Fruit fly (Drosophila melanogaster) whole organism, embryonic: ENCODE results near the gene lmd.

ENCODE experiments used
- ATbp ChIP-seq: fragments of 200-800 bp; sonication (Bioruptor generic); optimal IDR thresholded peaks from 2 replicates; lab custom pipeline; 2017; ENCODE audit warnings: missing biosample characterization, mild to moderate bottlenecking, missing genetic modification characterization, missing genetic modification reagents
- Adf1 ChIP-seq: fragments of 200-800 bp; sonication (Bioruptor generic); IDR thresholded peaks from 2 replicates; pipeline ENCODE4 v1.3.6; 2022; ENCODE audit warnings: missing biosample characterization, missing genetic modification characterization
- Atf6 ChIP-seq: fragments of 200-800 bp; sonication (Bioruptor generic); IDR thresholded peaks from 2 replicates; pipeline ENCODE4 v1.3.6; 2022; ENCODE audit warnings: missing biosample characterization, missing genetic modification characterization
- B-H2 ChIP-seq: fragments of 200-800 bp; sonication (Bioruptor generic); optimal IDR thresholded peaks from 2 replicates; lab custom pipeline; 2018; ENCODE audit warnings: missing biosample characterization, mild to moderate bottlenecking, missing genetic modification characterization
- Bdp1 ChIP-seq: fragments of 200-800 bp; sonication (Bioruptor generic); optimal IDR thresholded peaks from 3 replicates; lab custom pipeline; 2016; ENCODE audit warnings: missing biosample characterization, missing genetic modification characterization
- BtbVII ChIP-seq: fragments of 200-800 bp; sonication (Bioruptor generic); optimal IDR thresholded peaks from 3 replicates; lab custom pipeline; 2017; ENCODE audit warnings: missing biosample characterization, mild to moderate bottlenecking, missing genetic modification characterization
- CG10147 ChIP-seq: fragments of 200-800 bp; sonication (Bioruptor generic); optimal IDR thresholded peaks from 2 replicates; lab custom pipeline; 2019; ENCODE audit warnings: missing biosample characterization, mild to moderate bottlenecking, missing genetic modification characterization, moderate library complexity
- CG10366 ChIP-seq: fragments of 200-800 bp; sonication (Bioruptor generic); IDR thresholded peaks from 2 replicates; pipeline ENCODE4 v1.3.6; 2022; ENCODE audit warnings: missing biosample characterization, missing genetic modification characterization
- CG13287 ChIP-seq: fragments of 200-800 bp; sonication (Bioruptor generic); IDR thresholded peaks from 2 replicates; pipeline ENCODE4 v1.3.6; 2022; ENCODE audit warnings: missing biosample characterization, missing genetic modification characterization; ENCODE audit not compliant: partially characterized antibody
- CG13424 ChIP-seq: fragments of 200-800 bp; sonication (Bioruptor generic); optimal IDR thresholded peaks from 2 replicates; lab custom pipeline; 2019; ENCODE audit warnings: missing biosample characterization, mild to moderate bottlenecking, missing genetic modification characterization, moderate library complexity
- CG16779 ChIP-seq: fragments of 200-800 bp; sonication (Bioruptor generic); IDR thresholded peaks from 2 replicates; pipeline ENCODE4 v1.3.6; 2022; ENCODE audit warnings: missing biosample characterization, missing genetic modification characterization
- CG16813 ChIP-seq: fragments of 200-800 bp; sonication (Bioruptor generic); IDR thresholded peaks from 3 replicates; pipeline ENCODE4 v1.3.6; 2022; ENCODE audit warnings: missing biosample characterization, missing genetic modification characterization; ENCODE audit not compliant: partially characterized antibody
- CG18476 ChIP-seq: fragments of 200-800 bp; sonication (Bioruptor generic); optimal IDR thresholded peaks from 2 replicates; lab custom pipeline; 2016; ENCODE audit warnings: missing biosample characterization, mild to moderate bottlenecking, missing genetic modification characterization
- CG2129 ChIP-seq: fragments of 200-800 bp; sonication (Bioruptor generic); IDR thresholded peaks from 2 replicates; pipeline ENCODE4 v1.3.6; 2022; ENCODE audit warnings: missing biosample characterization, missing genetic modification characterization; ENCODE audit not compliant: partially characterized antibody
- CG32772 ChIP-seq: fragments of 200-800 bp; sonication (Bioruptor generic); IDR thresholded peaks from 2 replicates; pipeline ENCODE4 v1.3.6; 2022; ENCODE audit warnings: missing biosample characterization, missing genetic modification characterization
- CG3281 ChIP-seq: fragments of 200-800 bp; sonication (Bioruptor generic); optimal IDR thresholded peaks from 3 replicates; lab custom pipeline; 2017; ENCODE audit warnings: missing biosample characterization, mild to moderate bottlenecking, missing genetic modification characterization
- CG3726 ChIP-seq: fragments of 200-800 bp; sonication (Bioruptor generic); IDR thresholded peaks from 3 replicates; pipeline ENCODE4, ENCODE4 v1.3.6; 2022; ENCODE audit warnings: missing biosample characterization, missing genetic modification characterization
- CG4360 ChIP-seq: fragments of 200-800 bp; sonication (Bioruptor generic); IDR thresholded peaks from 2 replicates; pipeline ENCODE4 v1.3.6; 2022; ENCODE audit warnings: missing biosample characterization, missing genetic modification characterization
- CG8478 ChIP-seq: fragments of >200 bp; optimal IDR thresholded peaks from 2 replicates; lab custom pipeline; 2018
- CG9932 ChIP-seq: fragments of 200-800 bp; sonication (Bioruptor generic); IDR thresholded peaks from 2 replicates; pipeline ENCODE4 v1.3.6; 2022; ENCODE audit warnings: missing biosample characterization, missing genetic modification characterization
- Dfd ChIP-seq, 2 experiments: fragments of >200 bp; optimal IDR thresholded peaks; 2 replicates each; lab custom pipeline; 2017; ENCODE audit warnings: missing biosample characterization in 2 of 2, missing genetic modification characterization in 2 of 2
- ERR ChIP-seq: fragments of 200-800 bp; sonication (Bioruptor generic); optimal IDR thresholded peaks from 2 replicates; lab custom pipeline; 2016; ENCODE audit warnings: missing biosample characterization, missing genetic modification characterization
- Ets65A ChIP-seq: fragments of 200-800 bp; sonication (Bioruptor generic); peaks from one replicate; lab custom pipeline; 2016; ENCODE audit warnings: missing biosample characterization, missing genetic modification characterization
- GATAe ChIP-seq: fragments of 200-800 bp; sonication (Bioruptor generic); conservative IDR thresholded peaks from 2 replicates; pipeline ENCODE4 v1.3.6; 2022; ENCODE audit warnings: missing biosample characterization, missing genetic modification characterization
- HLHmδ ChIP-seq: fragments of 200-800 bp; sonication (Bioruptor generic); optimal IDR thresholded peaks from 2 replicates; lab custom pipeline; 2018; ENCODE audit warnings: missing biosample characterization, mild to moderate bottlenecking, missing genetic modification characterization, moderate library complexity
- HmgD ChIP-seq: fragments of 200-800 bp; sonication (Bioruptor generic); optimal IDR thresholded peaks from 3 replicates; lab custom pipeline; 2016; ENCODE audit warnings: missing biosample characterization, missing genetic modification characterization
- HmgZ ChIP-seq: fragments of 200-800 bp; sonication (Bioruptor generic); optimal IDR thresholded peaks from 2 replicates; lab custom pipeline; 2018; ENCODE audit warnings: missing biosample characterization, mild to moderate bottlenecking, missing genetic modification characterization
- MBD-R2 ChIP-seq: fragments of 200-800 bp; sonication (Bioruptor generic); IDR thresholded peaks from 2 replicates; pipeline ENCODE4 v1.3.6; 2022; ENCODE audit warnings: missing biosample characterization, missing genetic modification characterization
- MTF-1 ChIP-seq: fragments of 200-800 bp; sonication (Bioruptor generic); optimal IDR thresholded peaks from 2 replicates; lab custom pipeline; 2018; ENCODE audit warnings: missing biosample characterization, mild to moderate bottlenecking, missing genetic modification characterization, borderline replicate concordance
- Med ChIP-seq: fragments of 200-800 bp; sonication (Bioruptor generic); peaks from one replicate; lab custom pipeline; 2016; ENCODE audit warnings: missing biosample characterization, missing genetic modification characterization, mild to moderate bottlenecking, inconsistent platforms, moderate library complexity
- Oli ChIP-seq: fragments of 200-800 bp; sonication (Bioruptor generic); optimal IDR thresholded peaks from 2 replicates; lab custom pipeline; 2018; ENCODE audit warnings: missing biosample characterization, mild to moderate bottlenecking, missing genetic modification characterization, moderate library complexity
- Optix ChIP-seq: fragments of 200-800 bp; sonication (Bioruptor generic); IDR thresholded peaks from 3 replicates; pipeline ENCODE4 v1.3.6; 2022; ENCODE audit warnings: missing biosample characterization, missing genetic modification characterization
- Rfx ChIP-seq: fragments of 200-800 bp; sonication (Bioruptor generic); IDR thresholded peaks from 2 replicates; pipeline ENCODE4 v1.3.6; 2022; ENCODE audit warnings: missing biosample characterization, missing genetic modification characterization
- Sox102F ChIP-seq: fragments of 200-800 bp; sonication (Bioruptor generic); optimal IDR thresholded peaks from 2 replicates; lab custom pipeline; 2018; ENCODE audit warnings: missing biosample characterization, mild to moderate bottlenecking, missing genetic modification characterization, moderate library complexity
- Vsx1 ChIP-seq: fragments of 200-800 bp; sonication (Bioruptor generic); optimal IDR thresholded peaks from 2 replicates; lab custom pipeline; 2017; ENCODE audit warnings: missing biosample characterization, mild to moderate bottlenecking, missing genetic modification characterization, missing genetic modification reagents
- bcd ChIP-seq: fragments of 200-800 bp; sonication (Bioruptor generic); optimal IDR thresholded peaks from 2 replicates; lab custom pipeline; 2017; ENCODE audit warnings: missing biosample characterization, mild to moderate bottlenecking, missing genetic modification characterization
- cas ChIP-seq: fragments of 200-800 bp; sonication (Bioruptor generic); IDR thresholded peaks from 2 replicates; pipeline ENCODE4 v1.3.6; 2022; ENCODE audit warnings: missing biosample characterization, missing genetic modification characterization
- dimm ChIP-seq: fragments of 200-800 bp; sonication (Bioruptor generic); IDR thresholded peaks from 2 replicates; pipeline ENCODE4 v1.3.6; 2022; ENCODE audit warnings: missing biosample characterization, missing genetic modification characterization
- exex ChIP-seq: fragments of 200-800 bp; sonication (Bioruptor generic); optimal IDR thresholded peaks from 4 replicates; lab custom pipeline; 2018; ENCODE audit warnings: missing biosample characterization, mild to moderate bottlenecking, missing genetic modification characterization, moderate library complexity
- ken ChIP-seq: fragments of 200-800 bp; sonication (Bioruptor generic); IDR thresholded peaks from 3 replicates; pipeline ENCODE4 v1.3.6; 2022; ENCODE audit warnings: missing biosample characterization, missing genetic modification characterization
- mirr ChIP-seq: fragments of 200-800 bp; sonication (Bioruptor generic); optimal IDR thresholded peaks from 3 replicates; lab custom pipeline; 2018; ENCODE audit warnings: missing biosample characterization, mild to moderate bottlenecking, missing genetic modification characterization
- mld ChIP-seq: fragments of 200-800 bp; sonication (Bioruptor generic); IDR thresholded peaks from 3 replicates; pipeline ENCODE4 v1.3.6; 2022; ENCODE audit warnings: missing biosample characterization, missing genetic modification characterization; ENCODE audit not compliant: partially characterized antibody
- nerfin-1 ChIP-seq: fragments of 200-800 bp; sonication (Bioruptor generic); optimal IDR thresholded peaks from 3 replicates; lab custom pipeline; 2019; ENCODE audit warnings: missing biosample characterization, mild to moderate bottlenecking, missing genetic modification characterization, moderate library complexity
- psq ChIP-seq: fragments of 200-800 bp; sonication (Bioruptor generic); optimal IDR thresholded peaks from 2 replicates; lab custom pipeline; 2017; ENCODE audit warnings: missing biosample characterization, missing genetic modification characterization
- sens ChIP-seq: fragments of 200-800 bp; sonication (Bioruptor generic); peaks from one replicate; lab custom pipeline; 2016; ENCODE audit warnings: missing biosample characterization, missing genetic modification characterization
- sisA ChIP-seq: fragments of 200-800 bp; sonication (Bioruptor generic); IDR thresholded peaks from 2 replicates; pipeline ENCODE4 v1.3.6; 2022; ENCODE audit warnings: missing biosample characterization, missing genetic modification characterization
- sna ChIP-seq: fragments of 200-800 bp; sonication (Bioruptor generic); IDR thresholded peaks from 2 replicates; pipeline ENCODE4 v1.3.6; 2022; ENCODE audit warnings: missing biosample characterization, missing genetic modification characterization; ENCODE audit not compliant: partially characterized antibody
- sob ChIP-seq: fragments of 200-800 bp; sonication (Bioruptor generic); IDR thresholded peaks from 2 replicates; pipeline ENCODE4 v1.3.6; 2022; ENCODE audit warnings: missing biosample characterization, missing genetic modification characterization
- toy ChIP-seq: fragments of 200-800 bp; sonication (Bioruptor generic); IDR thresholded peaks from 2 replicates; pipeline ENCODE4 v1.3.6; 2022; ENCODE audit warnings: missing biosample characterization, missing genetic modification characterization
- unpg ChIP-seq: fragments of 200-800 bp; sonication (Bioruptor generic); optimal IDR thresholded peaks from 3 replicates; lab custom pipeline; 2018; ENCODE audit warnings: missing biosample characterization, mild to moderate bottlenecking, missing genetic modification characterization, moderate library complexity
- wdn ChIP-seq: fragments of 200-800 bp; sonication (Bioruptor generic); IDR thresholded peaks from 2 replicates; pipeline ENCODE4 v1.3.6; 2022; ENCODE audit warnings: missing biosample characterization, missing genetic modification characterization
- wek ChIP-seq: fragments of 200-800 bp; sonication (Bioruptor generic); optimal IDR thresholded peaks from 3 replicates; lab custom pipeline; 2018; ENCODE audit warnings: missing biosample characterization, mild to moderate bottlenecking, missing genetic modification characterization, moderate library complexity
- yki ChIP-seq: fragments of >200 bp; optimal IDR thresholded peaks from 3 replicates; lab custom pipeline; 2018

Gene lmd

dm6 chr3R:23013482-23013881 is 13.0 kb downstream of the lmd start (continued):
- TF ChIP-seq Bdp1 (GFP tag; lab: Kevin White, UChicago): no peak
- peak; percentile 72 for TF ChIP-seq sens
- peak; percentile 74 for TF ChIP-seq Vsx1 (GFP tag; lab: Kevin White, UChicago)
- TF ChIP-seq CG10147 (GFP tag; lab: Kevin White, UChicago): no peak
- no peak for TF ChIP-seq psq
- TF ChIP-seq sob (GFP tag; lab: Robert Waterston, UW): no peak
- no peak for TF ChIP-seq CG32772 (GFP tag; lab: Robert Waterston, UW)
- no peak for TF ChIP-seq HLHmδ (GFP tag; lab: Kevin White, UChicago)
- no peak for TF ChIP-seq CG4360 (GFP tag; lab: Robert Waterston, UW)
- TF ChIP-seq bcd: no peak
- TF ChIP-seq CG8478 (lab: Kevin White, UChicago): no peak
- TF ChIP-seq CG16813: 0 out of 3 replicates have a peak, but pooled peaks have one; percentile 16
- no peak for TF ChIP-seq B-H2 (GFP tag; lab: Kevin White, UChicago)
- peak; percentile 29 for TF ChIP-seq unpg (GFP tag; lab: Kevin White, UChicago)
- TF ChIP-seq yki (lab: Kevin White, UChicago): no peak
- no peak for TF ChIP-seq GATAe (GFP tag; lab: Robert Waterston, UW)
- TF ChIP-seq CG2129 (GFP tag; lab: Robert Waterston, UW): no peak
- no peak for TF ChIP-seq HmgZ (tag; lab: Kevin White, UChicago)
- TF ChIP-seq nerfin-1: no peak
- TF ChIP-seq toy (GFP tag; lab: Robert Waterston, UW): no peak
- TF ChIP-seq CG9932 (GFP tag; lab: Robert Waterston, UW): no peak
- peak; percentile 72 for TF ChIP-seq Med (GFP tag; lab: Kevin White, UChicago)
- TF ChIP-seq MTF-1 (GFP tag; lab: Kevin White, UChicago): peak; percentile 4
- TF ChIP-seq CG18476: no peak
- TF ChIP-seq Rfx (GFP tag; lab: Robert Waterston, UW): peak; percentile 43; the same call in 1 of the 2 replicates
- TF ChIP-seq HmgD (GFP tag; lab: Kevin White, UChicago): no peak
- peak; percentile 17; the same call in 1 of the 2 replicates for TF ChIP-seq CG13287 (GFP tag; lab: Robert Waterston, UW)
- TF ChIP-seq CG13424: peak; percentile 3
- TF ChIP-seq CG3281: no peak
- no peak for TF ChIP-seq Adf1 (GFP tag; lab: Robert Waterston, UW)
- TF ChIP-seq mld (GFP tag; lab: Robert Waterston, UW): no peak
- no peak for TF ChIP-seq exex
- TF ChIP-seq sisA (GFP tag; lab: Robert Waterston, UW): no peak
- TF ChIP-seq Atf6 (GFP tag; lab: Robert Waterston, UW): no peak
- peak in 1 of 2 experiments; percentile 4 for TF ChIP-seq Dfd (GFP tag; optimal IDR thresholded peaks at IDR 0.05; lab: Kevin White, UChicago)
- TF ChIP-seq wdn (GFP tag; lab: Robert Waterston, UW): no peak
- TF ChIP-seq Optix: no peak
- TF ChIP-seq ATbp (GFP tag; lab: Kevin White, UChicago): peak; percentile 43
- TF ChIP-seq CG16779 (GFP tag; lab: Robert Waterston, UW): no peak
- no peak for TF ChIP-seq Sox102F (GFP tag; lab: Kevin White, UChicago)
- TF ChIP-seq wek (GFP tag; lab: Kevin White, UChicago): peak; percentile 45
- TF ChIP-seq cas (GFP tag; lab: Robert Waterston, UW): no peak
- TF ChIP-seq ken (GFP tag; lab: Robert Waterston, UW): no peak
- no peak for TF ChIP-seq dimm (GFP tag; lab: Robert Waterston, UW)
- peak; percentile 35 for TF ChIP-seq mirr (GFP tag; lab: Kevin White, UChicago)
- no peak for TF ChIP-seq CG3726 (GFP tag; lab: Robert Waterston, UW)
- TF ChIP-seq Oli (tag; lab: Kevin White, UChicago): no peak
- no peak for TF ChIP-seq sna
- no peak for TF ChIP-seq ERR (GFP tag; lab: Kevin White, UChicago)
- TF ChIP-seq CG10366 (GFP tag; lab: Robert Waterston, UW): no peak
- TF ChIP-seq Ets65A (GFP tag; lab: Kevin White, UChicago): no peak
- peak; percentile 26; the same call in 1 of the 2 replicates for TF ChIP-seq MBD-R2 (GFP tag; lab: Robert Waterston, UW)
- no peak for TF ChIP-seq BtbVII (GFP tag; lab: Kevin White, UChicago)
